Fruit fly (Drosophila melanogaster) Kc167 (cell line): ENCODE measurements around the gene CtsK1.

Source experiments
- Myc ChIP-seq: fragments of >200 bp; optimal IDR thresholded peaks from 2 replicates; lab custom pipeline; 2017; ENCODE audit warnings: missing external identifiers
- Sin3A ChIP-seq: fragments of >200 bp; optimal IDR thresholded peaks from 2 replicates; lab custom pipeline; 2018; ENCODE audit warnings: missing external identifiers
- h ChIP-seq: fragments of >200 bp; optimal IDR thresholded peaks from 3 replicates; lab custom pipeline; 2018; ENCODE audit warnings: missing external identifiers
- insv ChIP-seq: fragments of >200 bp; optimal IDR thresholded peaks from 3 replicates; lab custom pipeline; 2018; ENCODE audit warnings: missing external identifiers
- psq ChIP-seq: fragments of >200 bp; optimal IDR thresholded peaks from 2 replicates; lab custom pipeline; 2017; ENCODE audit warnings: missing external identifiers
- ttk ChIP-seq: sonication (Bioruptor generic); optimal IDR thresholded peaks from 2 replicates; lab custom pipeline; 2017; ENCODE audit warnings: missing external identifiers

CtsK1 gene

dm6 chr3L:13982516-13982915 is 11.5 kb upstream of the CtsK1 start:
- TF ChIP-seq insv (lab: Kevin White, UChicago) = no peak
- TF ChIP-seq psq (lab: Kevin White, UChicago) = no peak
- no peak for TF ChIP-seq ttk (lab: Kevin White, UChicago)
- no peak for TF ChIP-seq Sin3A (lab: Kevin White, UChicago)
- TF ChIP-seq h (lab: Kevin White, UChicago) = no peak

- TF ChIP-seq Sin3A (lab: Kevin White, UChicago) = no peak
- no peak for TF ChIP-seq psq (lab: Kevin White, UChicago)
- no peak for TF ChIP-seq insv (lab: Kevin White, UChicago)
- no peak for TF ChIP-seq ttk (lab: Kevin White, UChicago)
These were observed 7.7 kb upstream of the CtsK1 start, which contains the start of gene CG17362 for dm6 chr3L:13986330-13986729. Gene CG17362, plus strand, starts transcription at chr3L:13986620.

- TF ChIP-seq ttk (lab: Kevin White, UChicago) (no peak), insv (lab: Kevin White, UChicago) (no peak), h (lab: Kevin White, UChicago) (no peak)
These were observed 6.5 kb upstream of the CtsK1 start, which contains the start of gene CG9040 for dm6 chr3L:13987578-13987977. Gene CG9040, plus strand, starts transcription at chr3L:13987878.

- TF ChIP-seq ttk (lab: Kevin White, UChicago) (no peak), Sin3A (lab: Kevin White, UChicago) (no peak), psq (lab: Kevin White, UChicago) (no peak), Myc (no peak), insv (lab: Kevin White, UChicago) (no peak), h (lab: Kevin White, UChicago) (no peak)
These were observed 2.7 kb upstream of the CtsK1 start for dm6 chr3L:13991314-13991713.

- TF ChIP-seq ttk (lab: Kevin White, UChicago) (no peak), insv (lab: Kevin White, UChicago) (no peak)
These were observed 744 bp upstream of the CtsK1 start, which contains the start of gene CG17364 for dm6 chr3L:13993233-13993741. Gene CG17364, minus strand, starts transcription at chr3L:13993400.

- no peak for TF ChIP-seq Sin3A (lab: Kevin White, UChicago)
- no peak for TF ChIP-seq Myc
- no peak for TF ChIP-seq insv (lab: Kevin White, UChicago)
- TF ChIP-seq h (lab: Kevin White, UChicago) = no peak
- TF ChIP-seq psq (lab: Kevin White, UChicago) = no peak
- no peak for TF ChIP-seq ttk (lab: Kevin White, UChicago)
These were observed 2.4 kb downstream of the CtsK1 start for dm6 chr3L:13996437-13996836.

dm6 chr3L:13996992-13997391 is 3.0 kb downstream of the CtsK1 start, which contains the start of gene CG17361:
Gene CG17361, plus strand, starts transcription at chr3L:13997191.
- TF ChIP-seq h (lab: Kevin White, UChicago) (no peak), insv (lab: Kevin White, UChicago) (no peak), ttk (lab: Kevin White, UChicago) (no peak), Myc (no peak), psq (lab: Kevin White, UChicago) (no peak), Sin3A (lab: Kevin White, UChicago) (no peak)

- TF ChIP-seq psq (lab: Kevin White, UChicago) (no peak), Sin3A (lab: Kevin White, UChicago) (no peak), h (lab: Kevin White, UChicago) (no peak), ttk (lab: Kevin White, UChicago) (no peak), insv (lab: Kevin White, UChicago) (no peak), Myc (no peak)
These were observed 5.2 kb downstream of the CtsK1 start, which contains the start of gene CG17359 for dm6 chr3L:13999204-13999603. Gene CG17359, minus strand, starts transcription at chr3L:13999251.

dm6 chr3L:14001658-14002523 is 7.9 kb downstream of the CtsK1 start, which contains the start of the genes Nprl3 and upSET:
Gene Nprl3, minus strand, starts transcription at chr3L:14001880.
Gene upSET, plus strand, starts transcription at chr3L:14002127.
- TF ChIP-seq insv (lab: Kevin White, UChicago) = no peak
- peak; percentile 48 for TF ChIP-seq psq (lab: Kevin White, UChicago)

dm6 chr3L:14002524-14003135 is 8.6 kb downstream of the CtsK1 start:
- TF ChIP-seq Myc = no peak
- peak; percentile 98 for TF ChIP-seq psq (lab: Kevin White, UChicago)

dm6 chr3L:14003297-14004040 is 9.4 kb downstream of the CtsK1 start:
- TF ChIP-seq Sin3A (lab: Kevin White, UChicago) = no peak
- peak; percentile 59 for TF ChIP-seq psq (lab: Kevin White, UChicago)
- no peak for TF ChIP-seq insv (lab: Kevin White, UChicago)
